Fruit fly (Drosophila melanogaster) whole organism, prepupa: ENCODE data around the gene CG7720.

Experiments
- Blimp-1 ChIP-seq: fragments of 200-800 bp; sonication (Bioruptor generic); optimal IDR thresholded peaks from 3 replicates; lab custom pipeline; 2017; ENCODE audit warnings: missing biosample characterization, missing genetic modification characterization, mild to moderate bottlenecking, moderate library complexity, missing genetic modification reagents
- CG10631 ChIP-seq: fragments of 200-800 bp; sonication (Bioruptor generic); optimal IDR thresholded peaks from 2 replicates; lab custom pipeline; 2016; ENCODE audit warnings: missing biosample characterization, missing genetic modification characterization
- CG10669 ChIP-seq: fragments of 200-800 bp; sonication (Bioruptor generic); optimal IDR thresholded peaks from 3 replicates; lab custom pipeline; 2018; ENCODE audit warnings: missing biosample characterization, mild to moderate bottlenecking, missing genetic modification characterization, moderate library complexity
- CG11294 ChIP-seq: fragments of 200-800 bp; sonication (Bioruptor generic); IDR thresholded peaks from 2 replicates; pipeline ENCODE4 v1.3.6; 2022; ENCODE audit warnings: missing biosample characterization, missing genetic modification characterization
- CG11762 ChIP-seq: fragments of 200-800 bp; sonication (Bioruptor generic); optimal IDR thresholded peaks from 3 replicates; lab custom pipeline; 2016; ENCODE audit warnings: missing biosample characterization, missing genetic modification characterization; ENCODE audit not compliant: insufficient read depth
- CG11902 ChIP-seq: fragments of 200-800 bp; sonication (Bioruptor generic); optimal IDR thresholded peaks from 3 replicates; lab custom pipeline; 2016; ENCODE audit warnings: missing biosample characterization, missing genetic modification characterization
- CG15336 ChIP-seq: fragments of 200-800 bp; sonication (Bioruptor generic); IDR thresholded peaks from 2 replicates; pipeline ENCODE4 v1.3.6; 2022; ENCODE audit warnings: missing biosample characterization, missing genetic modification characterization
- CG1621 ChIP-seq: fragments of 200-800 bp; sonication (Bioruptor generic); optimal IDR thresholded peaks from 3 replicates; lab custom pipeline; 2018; ENCODE audit warnings: missing biosample characterization, mild to moderate bottlenecking, missing genetic modification characterization
- CG16779 ChIP-seq: fragments of 200-800 bp; sonication (Bioruptor generic); optimal IDR thresholded peaks from 3 replicates; lab custom pipeline; 2017; ENCODE audit warnings: missing biosample characterization, mild to moderate bottlenecking, missing genetic modification characterization
- CG3032 ChIP-seq: fragments of 200-800 bp; optimal IDR thresholded peaks from 2 replicates; lab custom pipeline; 2019; ENCODE audit warnings: missing biosample characterization, mild to moderate bottlenecking, missing genetic modification characterization, moderate library complexity
- CG31627 ChIP-seq: fragments of 200-800 bp; sonication (Bioruptor generic); optimal IDR thresholded peaks from 3 replicates; lab custom pipeline; 2016; ENCODE audit warnings: missing biosample characterization, missing genetic modification characterization
- CG34406 ChIP-seq: fragments of 200-800 bp; sonication (Bioruptor generic); optimal IDR thresholded peaks from 3 replicates; lab custom pipeline; 2016; ENCODE audit warnings: missing biosample characterization, missing genetic modification characterization
- CG3919 ChIP-seq: fragments of 200-800 bp; sonication (Bioruptor generic); optimal IDR thresholded peaks from 3 replicates; lab custom pipeline; 2016; ENCODE audit warnings: missing biosample characterization, missing genetic modification characterization
- CG4318 ChIP-seq: fragments of 200-800 bp; sonication (Bioruptor generic); optimal IDR thresholded peaks from 3 replicates; lab custom pipeline; 2017; ENCODE audit warnings: missing biosample characterization, mild to moderate bottlenecking, missing genetic modification characterization
- CG6163 ChIP-seq: fragments of 200-800 bp; sonication (Bioruptor generic); IDR thresholded peaks from 3 replicates; pipeline ENCODE4 v1.3.6; 2022; ENCODE audit warnings: missing biosample characterization, missing genetic modification characterization
- CG6276 ChIP-seq: fragments of 200-800 bp; sonication (Bioruptor generic); optimal IDR thresholded peaks from 2 replicates; lab custom pipeline; 2017; ENCODE audit warnings: missing biosample characterization, mild to moderate bottlenecking, missing genetic modification characterization
- CG6792 ChIP-seq: fragments of 200-800 bp; sonication (Bioruptor generic); optimal IDR thresholded peaks from 3 replicates; lab custom pipeline; 2016; ENCODE audit warnings: missing biosample characterization, missing genetic modification characterization
- CG6808 ChIP-seq: fragments of 200-800 bp; sonication (Bioruptor generic); optimal IDR thresholded peaks from 3 replicates; lab custom pipeline; 2017; ENCODE audit warnings: missing biosample characterization, missing genetic modification characterization, mild to moderate bottlenecking, moderate library complexity, missing genetic modification reagents
- CG6854 ChIP-seq: fragments of 200-800 bp; sonication (Bioruptor generic); optimal IDR thresholded peaks from 2 replicates; lab custom pipeline; 2017; ENCODE audit warnings: missing biosample characterization, mild to moderate bottlenecking, missing genetic modification characterization
- CG8119 ChIP-seq: fragments of 200-800 bp; sonication (Bioruptor generic); IDR thresholded peaks from 3 replicates; pipeline ENCODE4 v1.3.6; 2022; ENCODE audit warnings: missing biosample characterization, missing genetic modification characterization
- CG8632 ChIP-seq: fragments of 200-800 bp; sonication (Bioruptor generic); optimal IDR thresholded peaks from 3 replicates; lab custom pipeline; 2016; ENCODE audit warnings: missing biosample characterization, missing genetic modification characterization
- CG9139 ChIP-seq: fragments of 200-800 bp; sonication (Bioruptor generic); optimal IDR thresholded peaks from 3 replicates; lab custom pipeline; 2017; ENCODE audit warnings: missing biosample characterization, mild to moderate bottlenecking, missing genetic modification characterization
- Eip78C ChIP-seq: fragments of 200-800 bp; sonication (Bioruptor generic); peaks from one replicate; lab custom pipeline; 2016; ENCODE audit warnings: missing biosample characterization, missing genetic modification characterization
- Eip93F ChIP-seq: fragments of 200-800 bp; sonication (Bioruptor generic); optimal IDR thresholded peaks from 2 replicates; lab custom pipeline; 2016; ENCODE audit warnings: missing biosample characterization, mild to moderate bottlenecking, missing genetic modification characterization
- Ets96B ChIP-seq: fragments of 200-800 bp; optimal IDR thresholded peaks from 2 replicates; lab custom pipeline; 2019; ENCODE audit warnings: missing biosample characterization, mild to moderate bottlenecking, missing genetic modification characterization, moderate library complexity
- Gug ChIP-seq: fragments of 200-800 bp; sonication (Bioruptor generic); IDR thresholded peaks from 2 replicates; pipeline ENCODE4 v1.3.6; 2022; ENCODE audit warnings: missing biosample characterization, missing genetic modification characterization
- Hr38 ChIP-seq: sonication (Bioruptor generic); optimal IDR thresholded peaks from 2 replicates; lab custom pipeline; 2016; ENCODE audit warnings: missing biosample characterization, missing genetic modification characterization
- Hr4 ChIP-seq: fragments of 200-800 bp; sonication (Bioruptor generic); optimal IDR thresholded peaks from 3 replicates; lab custom pipeline; 2016; ENCODE audit warnings: missing biosample characterization, missing genetic modification characterization
- Lpt ChIP-seq: fragments of 200-800 bp; sonication (Bioruptor generic); optimal IDR thresholded peaks from 3 replicates; lab custom pipeline; 2016; ENCODE audit warnings: missing biosample characterization, missing genetic modification characterization
- Met ChIP-seq: fragments of 200-800 bp; sonication (Bioruptor generic); optimal IDR thresholded peaks from 3 replicates; lab custom pipeline; 2016; ENCODE audit warnings: missing biosample characterization, missing genetic modification characterization
- OdsH ChIP-seq: fragments of 200-800 bp; sonication (Bioruptor generic); optimal IDR thresholded peaks from 3 replicates; lab custom pipeline; 2016; ENCODE audit warnings: missing biosample characterization, missing genetic modification characterization
- Smox ChIP-seq: fragments of 200-800 bp; sonication (Bioruptor generic); optimal IDR thresholded peaks from 3 replicates; lab custom pipeline; 2016; ENCODE audit warnings: missing biosample characterization, missing genetic modification characterization
- Sox14 ChIP-seq: fragments of 200-800 bp; sonication (Bioruptor generic); optimal IDR thresholded peaks from 3 replicates; lab custom pipeline; 2016; ENCODE audit warnings: missing biosample characterization, missing genetic modification characterization
- Sox15 ChIP-seq: fragments of 200-800 bp; sonication (Bioruptor generic); optimal IDR thresholded peaks from 3 replicates; lab custom pipeline; 2016; ENCODE audit warnings: missing biosample characterization, missing genetic modification characterization
- achi ChIP-seq: fragments of 200-800 bp; sonication (Bioruptor generic); optimal IDR thresholded peaks from 3 replicates; lab custom pipeline; 2016; ENCODE audit warnings: missing biosample characterization, missing genetic modification characterization
- acj6 ChIP-seq: fragments of 200-800 bp; sonication (Bioruptor generic); optimal IDR thresholded peaks from 3 replicates; lab custom pipeline; 2016; ENCODE audit warnings: missing biosample characterization, missing genetic modification characterization
- cyc ChIP-seq: fragments of 200-800 bp; sonication (Bioruptor generic); optimal IDR thresholded peaks from 3 replicates; lab custom pipeline; 2016; ENCODE audit warnings: missing biosample characterization, missing genetic modification characterization
- dsx ChIP-seq: fragments of 200-800 bp; optimal IDR thresholded peaks from 3 replicates; lab custom pipeline; 2019; ENCODE audit warnings: missing biosample characterization, mild to moderate bottlenecking, missing genetic modification characterization, moderate library complexity; ENCODE audit not compliant: poor library complexity, severe bottlenecking
- eg ChIP-seq: fragments of 200-800 bp; sonication (Bioruptor generic); IDR thresholded peaks from 3 replicates; pipeline ENCODE4 v1.3.6; 2022; ENCODE audit warnings: missing biosample characterization, missing genetic modification characterization
- esn ChIP-seq: fragments of 200-800 bp; sonication (Bioruptor generic); optimal IDR thresholded peaks from 2 replicates; lab custom pipeline; 2016; ENCODE audit warnings: missing biosample characterization, mild to moderate bottlenecking, missing genetic modification characterization, moderate library complexity
- lz ChIP-seq: fragments of 200-800 bp; sonication (Bioruptor generic); optimal IDR thresholded peaks from 3 replicates; lab custom pipeline; 2016; ENCODE audit warnings: missing biosample characterization, missing genetic modification characterization
- net ChIP-seq: fragments of 200-800 bp; sonication (Bioruptor generic); optimal IDR thresholded peaks from 3 replicates; lab custom pipeline; 2016; ENCODE audit warnings: missing biosample characterization, missing genetic modification characterization
- salr ChIP-seq, 2 experiments: fragments of 200-800 bp; sonication (Bioruptor generic); optimal IDR thresholded peaks; 3 replicates each; lab custom pipeline; 2016 to 2018; ENCODE audit warnings: missing biosample characterization in 2 of 2, missing genetic modification characterization in 2 of 2, mild to moderate bottlenecking in 1 of 2
- spab ChIP-seq: fragments of 200-800 bp; sonication (Bioruptor generic); optimal IDR thresholded peaks from 2 replicates; lab custom pipeline; 2017; ENCODE audit warnings: missing biosample characterization, mild to moderate bottlenecking, missing genetic modification characterization, missing genetic modification reagents
- svp ChIP-seq: fragments of 200-800 bp; sonication (Bioruptor generic); peaks from one replicate; lab custom pipeline; 2016; ENCODE audit warnings: missing biosample characterization, missing genetic modification characterization
- vri ChIP-seq: fragments of 200-800 bp; sonication (Bioruptor generic); optimal IDR thresholded peaks from 3 replicates; lab custom pipeline; 2016; ENCODE audit warnings: missing biosample characterization, mild to moderate bottlenecking, missing genetic modification characterization

CG7720 gene

DNA sequence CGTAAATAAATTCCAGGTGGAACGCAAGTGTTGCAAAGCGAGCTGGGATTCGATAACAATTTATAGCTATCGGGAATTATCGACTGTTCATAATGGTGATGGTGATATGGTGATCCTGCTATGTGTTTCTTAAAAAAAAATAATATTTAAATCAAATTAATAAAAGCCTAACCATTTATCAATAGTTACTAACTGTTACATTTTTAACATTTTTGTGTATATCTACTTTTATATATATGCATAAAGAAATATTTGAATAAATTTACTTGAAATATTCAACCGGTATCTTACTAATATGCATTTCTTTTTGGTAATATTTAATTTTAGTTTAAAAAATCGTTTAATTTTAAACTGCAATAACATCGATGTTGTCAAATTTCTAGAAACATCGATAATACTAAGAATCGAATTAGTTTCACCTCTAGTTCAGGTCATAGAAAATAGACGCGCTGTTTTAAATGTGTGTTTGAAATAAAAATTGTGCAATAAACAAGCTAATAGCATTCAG, 49.0 kb downstream of the CG7720 start, which contains the start of the genes PGS1 and gwl:
TSS of gene PGS1 (minus strand) at position 81 of the 508 bp plus-strand sequence.
TSS of gene gwl (plus strand) at position 410 of the 508 bp plus-strand sequence.
- TF ChIP-seq Blimp-1 (peak; percentile 7), CG11294 (GFP tag; lab: Robert Waterston, UW) (peak; percentile 55; the same call in 1 of the 2 replicates), Gug (GFP tag; lab: Robert Waterston, UW) (peak; percentile 64; the same call in 1 of the 2 replicates), CG6792 (peak; percentile 54), salr (GFP tag; optimal IDR thresholded peaks at IDR 0.05; lab: Kevin White, UChicago) (no peak), Ets96B (peak; percentile 73), CG6163 (peak; percentile 54), CG31627 (GFP tag; lab: Kevin White, UChicago) (peak; percentile 62), CG16779 (tag; lab: Kevin White, UChicago) (no peak), Lpt (peak; percentile 32), Sox14 (GFP tag; lab: Kevin White, UChicago) (peak; percentile 49), CG3919 (GFP tag; lab: Kevin White, UChicago) (peak; percentile 65), Hr38 (GFP tag; lab: Kevin White, UChicago) (no peak), CG8632 (GFP tag; lab: Kevin White, UChicago) (peak; percentile 67), eg (peak; percentile 83), CG6276 (no peak), CG11762 (GFP tag; lab: Kevin White, UChicago) (peak; percentile 52), CG4318 (GFP tag; lab: Kevin White, UChicago) (no peak), Sox15 (GFP tag; lab: Kevin White, UChicago) (peak; percentile 50), Met (GFP tag; lab: Kevin White, UChicago) (no peak), CG15336 (GFP tag; lab: Robert Waterston, UW) (peak; percentile 49; the same call in 1 of the 2 replicates), svp (GFP tag; lab: Kevin White, UChicago) (peak; percentile 80), cyc (GFP tag; lab: Kevin White, UChicago) (peak; percentile 66), vri (GFP tag; lab: Kevin White, UChicago) (no peak), achi (no peak), lz (GFP tag; lab: Kevin White, UChicago) (peak; percentile 60), CG10631 (GFP tag; lab: Kevin White, UChicago) (peak; percentile 88), CG3032 (peak; percentile 74), CG11902 (peak; percentile 29), esn (peak; percentile 78), CG34406 (GFP tag; lab: Kevin White, UChicago) (peak; percentile 58), OdsH (GFP tag; lab: Kevin White, UChicago) (no peak), CG9139 (GFP tag; lab: Kevin White, UChicago) (peak; percentile 11), CG8119 (peak; percentile 60; the same call in 2 of the 3 replicates), acj6 (peak; percentile 76)
- TF ChIP-seq, all 60 proteins: peak for 26

DNA sequence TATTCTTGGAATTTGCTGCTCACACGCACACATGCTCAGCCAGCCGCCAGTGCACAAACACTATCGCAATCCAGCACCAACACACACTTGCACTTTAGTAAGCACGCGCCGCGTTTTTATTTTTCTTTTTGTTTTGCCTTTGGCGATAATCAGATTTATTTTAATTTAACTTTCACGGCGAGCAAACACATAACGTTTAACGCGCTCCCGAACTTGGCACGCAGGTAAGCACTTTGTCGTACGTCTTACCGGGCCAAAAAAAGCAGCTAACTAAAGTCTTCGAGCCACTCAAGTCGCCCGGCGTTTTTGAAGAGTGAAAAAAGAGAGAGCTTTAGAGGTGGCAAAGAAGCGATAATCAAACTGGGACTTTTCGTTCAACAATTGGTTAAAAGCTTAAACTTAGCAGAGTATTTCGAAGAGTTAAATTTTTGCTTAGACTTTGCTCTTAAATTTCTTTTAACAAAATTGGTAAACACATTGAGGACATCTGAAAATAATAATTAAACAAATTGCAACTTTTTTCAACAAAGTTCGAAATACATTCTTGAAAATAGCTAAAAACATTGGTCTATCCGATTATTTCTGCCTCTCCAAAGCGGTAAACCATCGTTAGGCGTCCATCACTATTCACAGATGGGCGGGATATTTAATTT, 51.6 kb downstream of the CG7720 start, which contains the start of gene Mekk1:
TSS of gene Mekk1 (minus strand) at position 325 of the 653 bp plus-strand sequence.
- TF ChIP-seq CG15336 (GFP tag; lab: Robert Waterston, UW) (peak; percentile 38; the same call in 1 of the 2 replicates), CG11902 (peak; percentile 12), Sox15 (GFP tag; lab: Kevin White, UChicago) (no peak), Hr4 (GFP tag; lab: Kevin White, UChicago) (peak; percentile 70), Gug (GFP tag; lab: Robert Waterston, UW) (0 out of 2 replicates have a peak, but pooled peaks have one; percentile 30), vri (GFP tag; lab: Kevin White, UChicago) (no peak), CG6808 (GFP tag; lab: Kevin White, UChicago) (peak; percentile 58), Smox (GFP tag; lab: Kevin White, UChicago) (no peak), Eip93F (GFP tag; lab: Kevin White, UChicago) (no peak), svp (GFP tag; lab: Kevin White, UChicago) (peak; percentile 79), CG6854 (GFP tag; lab: Kevin White, UChicago) (no peak), lz (GFP tag; lab: Kevin White, UChicago) (peak; percentile 59), cyc (GFP tag; lab: Kevin White, UChicago) (peak; percentile 65), Met (GFP tag; lab: Kevin White, UChicago) (peak; percentile 62), CG34406 (GFP tag; lab: Kevin White, UChicago) (no peak), achi (peak; percentile 45), Lpt (peak; percentile 9), CG16779 (tag; lab: Kevin White, UChicago) (no peak), CG4318 (GFP tag; lab: Kevin White, UChicago) (peak; percentile 13), Sox14 (GFP tag; lab: Kevin White, UChicago) (peak; percentile 55), CG6163 (0 out of 3 replicates have a peak, but pooled peaks have one; percentile 40), net (peak; percentile 7), CG10669 (GFP tag; lab: Kevin White, UChicago) (peak; percentile 11), Eip78C (GFP tag; lab: Kevin White, UChicago) (peak; percentile 84), CG1621 (tag; lab: Kevin White, UChicago) (no peak), esn (peak; percentile 67), CG6276 (no peak), spab (GFP tag; lab: Kevin White, UChicago) (peak; percentile 4), dsx (GFP tag; lab: Kevin White, UChicago) (peak; percentile 36)
